Worm (Caenorhabditis elegans) whole organism, L4/young adult: ENCODE results near the gene K03D3.2.

Experiments
- W03F9.2 ChIP-seq: fragments of 150-350 bp; optimal IDR thresholded peaks from 2 replicates; lab custom pipeline; 2014; ENCODE audit warnings: missing biosample characterization, missing genetic modification characterization
- dao-5 ChIP-seq: sonication (generic microtip); optimal IDR thresholded peaks from 2 replicates; lab custom pipeline; 2016; ENCODE audit warnings: missing genotype, missing genetic modification characterization, moderate library complexity, missing compliant biosample characterization
- him-1 ChIP-seq: sonication (generic microtip); optimal IDR thresholded peaks from 2 replicates; lab custom pipeline; 2016; ENCODE audit warnings: missing genotype, missing genetic modification reagents, missing genetic modification characterization, missing compliant biosample characterization

Gene K03D3.2

ce11 chrIV:16328519-16328918, at the start of gene K03D3.2:
TSS of gene K03D3.2 (minus strand) at chrIV:16328619.
- no peak for TF ChIP-seq him-1 (tag; lab: Kevin White, UChicago)

DNA sequence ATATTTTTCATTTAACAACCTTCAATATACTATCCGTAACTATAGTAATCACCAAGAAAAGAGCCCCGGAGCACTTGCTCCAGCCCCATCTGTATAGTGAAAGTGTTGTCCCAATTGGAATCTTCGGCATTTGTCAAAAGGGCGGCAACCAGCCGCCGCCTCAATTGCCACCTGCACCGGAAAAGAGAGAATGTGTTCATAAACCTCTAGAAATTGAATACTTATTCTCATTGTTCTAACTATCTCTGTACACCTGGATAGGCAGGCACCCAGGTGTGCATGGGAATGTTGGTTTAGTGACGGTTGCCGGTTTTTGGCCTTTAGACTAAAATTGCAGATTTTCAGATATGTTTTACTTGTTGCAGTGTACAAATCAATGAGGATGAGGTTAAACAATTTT, 49.5 kb upstream of the K03D3.2 start:
- no peak for TF ChIP-seq W03F9.2 (tag; lab: Kevin White, UChicago)
- TF ChIP-seq him-1 (tag; lab: Kevin White, UChicago), result no peak
- no peak for TF ChIP-seq dao-5 (tag; lab: Kevin White, UChicago)

DNA sequence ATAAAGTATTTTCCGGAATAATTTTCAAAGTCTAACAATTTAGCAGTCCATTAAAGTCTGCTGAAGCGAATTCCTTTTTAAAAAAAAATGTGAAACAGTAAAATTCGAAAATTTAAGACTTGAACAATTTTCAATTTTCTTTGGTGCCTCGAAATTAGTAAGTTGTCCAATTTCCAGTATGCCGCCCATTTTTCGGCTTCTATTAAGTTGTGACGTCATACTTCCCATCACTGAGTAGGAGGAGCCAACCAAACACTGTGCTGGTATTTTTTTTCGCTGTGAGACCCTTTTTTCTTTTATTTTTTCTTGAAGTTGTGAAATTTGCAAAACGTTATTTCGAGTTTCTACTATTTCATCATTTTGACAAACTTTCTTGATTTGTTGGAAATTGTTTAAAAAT, 42.2 kb upstream of the K03D3.2 start:
- no peak for TF ChIP-seq dao-5 (tag; lab: Kevin White, UChicago)
- no peak for TF ChIP-seq him-1 (tag; lab: Kevin White, UChicago)
- TF ChIP-seq W03F9.2 (tag; lab: Kevin White, UChicago), result no peak

DNA sequence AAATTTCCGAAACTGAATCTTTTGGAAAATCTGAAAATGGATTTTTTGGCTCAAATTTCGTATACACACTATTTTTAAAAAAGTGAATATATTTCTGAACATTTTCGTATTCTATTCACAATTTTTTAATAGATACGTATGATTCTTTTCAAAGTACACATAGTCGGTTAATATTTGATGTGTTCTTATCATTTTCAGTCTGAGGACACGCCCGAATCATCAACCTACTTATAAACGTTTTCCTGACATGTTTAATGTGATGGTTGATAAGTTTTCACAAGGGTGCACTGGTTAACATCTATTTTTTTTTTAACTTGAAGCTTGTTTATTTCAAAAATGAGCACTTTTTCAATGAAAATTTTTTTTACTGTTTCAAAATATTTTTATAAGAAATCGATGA, 36.2 kb upstream of the K03D3.2 start:
- no peak for TF ChIP-seq dao-5 (tag; lab: Kevin White, UChicago)
- TF ChIP-seq W03F9.2 (tag; lab: Kevin White, UChicago), result no peak
- TF ChIP-seq him-1 (tag; lab: Kevin White, UChicago), result no peak

DNA sequence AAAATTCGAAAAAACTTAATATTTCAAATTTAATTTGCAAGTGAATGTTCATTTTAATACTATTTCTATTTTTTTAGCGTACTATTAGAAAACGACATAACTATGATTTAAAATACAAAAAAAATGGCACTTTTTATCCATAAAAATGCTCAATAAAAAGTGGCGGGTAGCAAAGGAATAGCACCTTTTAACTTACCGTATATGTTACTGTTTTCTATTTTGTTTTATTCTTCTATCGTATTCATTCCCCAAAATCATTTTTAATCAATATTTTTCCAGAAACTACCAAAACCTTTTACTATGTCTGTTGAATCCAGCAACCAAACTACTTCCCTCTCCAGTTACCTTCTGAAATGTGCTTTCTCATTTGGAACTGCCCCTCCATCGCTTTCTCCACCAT, 22.3 kb upstream of the K03D3.2 start, which contains the start of gene C35D6.4:
TSS of gene C35D6.4 (plus strand) at position 301 of the 400 bp plus-strand sequence.
- no peak for TF ChIP-seq W03F9.2 (tag; lab: Kevin White, UChicago)
- TF ChIP-seq dao-5 (tag; lab: Kevin White, UChicago), result no peak
- TF ChIP-seq him-1 (tag; lab: Kevin White, UChicago), result no peak

- TF ChIP-seq W03F9.2 (tag; lab: Kevin White, UChicago) (no peak), dao-5 (tag; lab: Kevin White, UChicago) (no peak), him-1 (tag; lab: Kevin White, UChicago) (no peak)
Measured at ce11 chrIV:16346514-16346913, 18.1 kb upstream of the K03D3.2 start, which contains the start of gene C35D6.3. TSS of gene C35D6.3 (plus strand) at chrIV:16346814.

ce11 chrIV:16336721-16337120, 8.3 kb upstream of the K03D3.2 start, which contains the start of gene C35D6.13:
TSS of gene C35D6.13 (plus strand) at chrIV:16337021.
- TF ChIP-seq W03F9.2 (tag; lab: Kevin White, UChicago), result no peak
- TF ChIP-seq dao-5 (tag; lab: Kevin White, UChicago), result no peak
- no peak for TF ChIP-seq him-1 (tag; lab: Kevin White, UChicago)

- TF ChIP-seq him-1 (tag; lab: Kevin White, UChicago), result no peak
- no peak for TF ChIP-seq W03F9.2 (tag; lab: Kevin White, UChicago)
- no peak for TF ChIP-seq dao-5 (tag; lab: Kevin White, UChicago)
Measured at ce11 chrIV:16335037-16335436, 6.6 kb upstream of the K03D3.2 start, which contains the start of gene srz-38. TSS of gene srz-38 (plus strand) at chrIV:16335337.

DNA sequence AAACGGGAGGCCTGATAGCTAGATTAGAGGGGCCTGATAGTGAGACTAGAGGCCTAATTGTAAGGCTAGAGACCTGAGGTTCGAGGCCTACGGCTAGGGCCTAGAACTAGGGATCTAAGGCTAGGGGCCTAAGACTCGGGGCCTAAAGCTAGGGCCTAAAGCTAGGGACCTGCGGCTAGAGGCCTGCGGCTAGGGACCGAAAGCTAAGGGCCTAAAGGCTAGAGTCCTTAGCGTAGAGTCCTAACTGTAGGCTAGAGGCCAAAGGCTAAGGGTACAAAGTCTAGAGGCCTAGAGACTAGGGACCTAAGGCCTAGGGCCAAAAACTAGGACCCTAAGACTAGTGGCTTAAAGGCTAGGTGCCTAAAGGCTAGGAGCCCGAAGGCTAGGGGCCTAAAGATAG, 4.7 kb upstream of the K03D3.2 start:
- TF ChIP-seq dao-5 (tag; lab: Kevin White, UChicago) (no peak), him-1 (tag; lab: Kevin White, UChicago) (no peak)

ce11 chrIV:16332585-16332984, 4.2 kb upstream of the K03D3.2 start, which contains the start of gene srz-71:
TSS of gene srz-71 (plus strand) at chrIV:16332885.
- no peak for TF ChIP-seq him-1 (tag; lab: Kevin White, UChicago)
- no peak for TF ChIP-seq W03F9.2 (tag; lab: Kevin White, UChicago)
- no peak for TF ChIP-seq dao-5 (tag; lab: Kevin White, UChicago)

ce11 chrIV:16330508-16330907, 2.1 kb upstream of the K03D3.2 start:
- no peak for TF ChIP-seq him-1 (tag; lab: Kevin White, UChicago)

- TF ChIP-seq W03F9.2 (tag; lab: Kevin White, UChicago) (no peak), him-1 (tag; lab: Kevin White, UChicago) (no peak), dao-5 (tag; lab: Kevin White, UChicago) (no peak)
Measured at ce11 chrIV:16329159-16329558, 740 bp upstream of the K03D3.2 start, which contains the start of gene srz-74. TSS of gene srz-74 (plus strand) at chrIV:16329459.

DNA sequence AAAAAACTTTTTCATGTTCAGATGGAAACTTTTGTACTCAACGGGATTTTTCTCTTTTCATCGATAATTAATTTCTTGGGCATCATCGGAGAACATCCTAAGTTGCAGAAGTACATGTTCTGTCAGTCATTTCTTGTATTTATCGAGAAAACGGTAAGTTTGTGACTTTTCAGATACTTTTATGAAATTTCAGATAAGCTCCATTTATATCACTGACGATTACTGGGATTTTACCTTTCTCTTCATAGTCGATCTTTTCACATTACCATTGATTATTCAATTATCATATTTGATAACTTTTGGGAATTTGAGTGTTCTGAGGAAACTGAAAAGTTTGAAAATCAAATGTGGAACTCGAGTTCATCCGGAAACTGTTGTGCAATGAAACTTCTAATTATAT, 3.8 kb downstream of the K03D3.2 start, which contains the start of gene srz-105:
TSS of gene srz-105 (plus strand) at position 301 of the 400 bp plus-strand sequence.
- TF ChIP-seq W03F9.2 (tag; lab: Kevin White, UChicago) (no peak), dao-5 (tag; lab: Kevin White, UChicago) (no peak)

ce11 chrIV:16323373-16323772, 5.0 kb downstream of the K03D3.2 start, which contains the start of gene srz-104:
TSS of gene srz-104 (plus strand) at chrIV:16323673.
- TF ChIP-seq W03F9.2 (tag; lab: Kevin White, UChicago), result no peak
- no peak for TF ChIP-seq dao-5 (tag; lab: Kevin White, UChicago)
- no peak for TF ChIP-seq him-1 (tag; lab: Kevin White, UChicago)
